Fruit fly (Drosophila melanogaster): ENCODE data around the gene CG44362.

DNA sequence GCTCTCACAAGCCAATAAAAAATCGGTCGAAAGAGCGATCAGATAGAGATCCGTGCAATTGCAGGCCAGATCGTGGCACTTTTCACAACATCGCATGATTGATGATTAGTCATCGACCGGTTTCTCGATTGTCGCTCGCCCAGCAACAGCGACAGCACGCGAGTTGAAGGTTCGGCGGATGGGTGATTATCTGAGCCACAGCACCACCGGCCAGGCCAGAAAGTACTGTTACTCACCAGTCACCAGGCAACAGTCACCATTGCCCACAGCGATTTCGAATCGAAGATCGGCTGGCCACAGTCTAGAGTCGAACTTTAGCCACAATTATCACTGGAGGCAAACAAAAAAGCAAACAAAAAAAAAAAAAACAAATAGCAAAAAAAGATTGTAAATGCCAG, 34.6 kb downstream of the CG44362 start:
- TF ChIP-seq Hr96 (GFP tag; optimal IDR thresholded peaks at IDR 0.05) (no peak), pad (GFP tag; optimal IDR thresholded peaks at IDR 0.05) (no peak), CG5204 (GFP tag; optimal IDR thresholded peaks at IDR 0.05) (no peak), Mnt (GFP tag; optimal IDR thresholded peaks at IDR 0.05) (no peak), cnc (optimal IDR thresholded peaks at IDR 0.05) (no peak), tj (GFP tag; optimal IDR thresholded peaks at IDR 0.05) (no peak), toe (GFP tag; optimal IDR thresholded peaks at IDR 0.05) (no peak), kay (GFP tag; ENCODE audit: borderline replicate concordance) (no peak), ovo (GFP tag; optimal IDR thresholded peaks at IDR 0.05) (no peak)

Data from whole organism, adult.